Fruit fly (Drosophila melanogaster): Measurements from ENCODE around the gene CG9270.

DNA sequence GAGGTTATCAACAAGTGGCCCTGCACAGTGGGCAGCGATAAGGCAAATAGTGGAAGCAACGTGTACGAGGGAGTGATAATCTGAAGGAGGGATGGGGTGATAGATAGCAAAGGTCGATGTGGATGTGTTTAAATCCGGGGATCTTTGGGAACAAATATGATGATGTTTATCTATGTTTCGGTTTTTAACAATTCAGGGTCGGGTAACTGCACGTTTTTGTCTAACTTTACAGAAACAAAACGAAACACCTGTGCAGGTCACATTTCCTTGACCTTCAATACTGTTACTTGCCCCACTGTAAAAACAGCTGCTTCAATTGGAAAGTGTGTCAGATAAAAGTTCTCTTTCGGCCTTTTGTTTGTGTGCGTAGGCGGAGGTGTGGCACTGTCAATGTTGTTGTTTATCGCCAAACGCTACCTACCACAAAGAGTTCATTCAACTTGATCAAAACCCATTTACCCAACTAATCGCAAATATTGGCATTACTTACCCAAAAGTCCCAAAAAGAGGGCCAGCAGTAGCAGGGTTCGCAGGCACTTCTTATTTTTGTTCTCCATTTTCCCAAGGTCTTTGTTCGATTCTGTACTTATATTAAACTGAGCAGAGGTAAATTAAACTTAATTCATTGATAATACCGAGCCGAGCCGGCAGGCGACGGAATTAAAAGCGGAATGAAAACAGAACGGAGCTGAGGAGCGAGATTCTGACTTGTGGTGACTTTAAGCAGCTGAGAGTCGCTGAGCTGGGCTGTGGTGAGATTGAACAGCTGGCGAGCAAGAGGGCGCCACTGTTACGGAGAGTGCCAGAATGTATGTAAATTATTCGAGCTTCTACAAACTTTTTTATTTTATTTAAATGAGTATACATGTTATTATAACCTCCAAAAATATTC is 11.5 kb downstream of the CG9270 start, which contains the start of gene Mtp:
- TF ChIP-seq CG8478 (optimal IDR thresholded peaks at IDR 0.05) (no peak), EcR (GFP tag; optimal IDR thresholded peaks at IDR 0.05) (peak; percentile 57 to 58), usp (GFP tag; optimal IDR thresholded peaks at IDR 0.05) (no peak), Dll (optimal IDR thresholded peaks at IDR 0.05) (no peak), psq (optimal IDR thresholded peaks at IDR 0.05) (no peak), pan (optimal IDR thresholded peaks at IDR 0.05) (no peak)

All from whole organism.